Fruit fly (Drosophila melanogaster) whole organism, embryonic: ENCODE results near the gene CG31559.

Experiments
- Atf-2 ChIP-seq: fragments of 200-800 bp; sonication (Bioruptor generic); optimal IDR thresholded peaks from 2 replicates; lab custom pipeline; 2016; ENCODE audit warnings: missing biosample characterization, missing genetic modification characterization
- Awh ChIP-seq: fragments of 200-800 bp; sonication (Bioruptor generic); IDR thresholded peaks from 2 replicates; pipeline ENCODE4, ENCODE4 v1.3.6; 2022; ENCODE audit warnings: missing biosample characterization, missing genetic modification characterization
- CG10321 ChIP-seq: fragments of 200-800 bp; sonication (Bioruptor generic); IDR thresholded peaks from 2 replicates; pipeline ENCODE4 v1.3.6; 2022; ENCODE audit warnings: missing biosample characterization, missing genetic modification characterization
- CG10654 ChIP-seq: fragments of 200-800 bp; sonication (Bioruptor generic); optimal IDR thresholded peaks from 2 replicates; lab custom pipeline; 2016; ENCODE audit warnings: missing biosample characterization, missing genetic modification characterization
- CG11504 ChIP-seq: fragments of 200-800 bp; sonication (Bioruptor generic); optimal IDR thresholded peaks from 3 replicates; lab custom pipeline; 2019; ENCODE audit warnings: missing biosample characterization, mild to moderate bottlenecking, missing genetic modification characterization, moderate library complexity
- CG12155 ChIP-seq: fragments of 200-800 bp; sonication (Bioruptor generic); optimal IDR thresholded peaks from 3 replicates; lab custom pipeline; 2016; ENCODE audit warnings: missing biosample characterization, missing genetic modification characterization
- CG12942 ChIP-seq: fragments of 200-800 bp; sonication (Bioruptor generic); optimal IDR thresholded peaks from 3 replicates; lab custom pipeline; 2016; ENCODE audit warnings: missing biosample characterization, missing genetic modification characterization
- CG15269 ChIP-seq: fragments of 200-800 bp; sonication (Bioruptor generic); optimal IDR thresholded peaks from 2 replicates; lab custom pipeline; 2018; ENCODE audit warnings: missing biosample characterization, mild to moderate bottlenecking, missing genetic modification characterization, moderate library complexity
- CG17361 ChIP-seq: fragments of 200-800 bp; sonication (Bioruptor generic); IDR thresholded peaks from 3 replicates; pipeline ENCODE4 v1.3.6; 2022; ENCODE audit warnings: missing biosample characterization, missing genetic modification characterization
- CG1792 ChIP-seq: fragments of 200-800 bp; sonication (Bioruptor generic); optimal IDR thresholded peaks from 2 replicates; lab custom pipeline; 2016; ENCODE audit warnings: missing biosample characterization, missing genetic modification characterization
- CG18011 ChIP-seq: fragments of 200-800 bp; sonication (Bioruptor generic); optimal IDR thresholded peaks from 2 replicates; lab custom pipeline; 2017; ENCODE audit warnings: missing biosample characterization, missing genetic modification characterization, mild to moderate bottlenecking, moderate library complexity, missing genotype
- CG2120 ChIP-seq: fragments of 200-800 bp; sonication (Bioruptor generic); optimal IDR thresholded peaks from 3 replicates; lab custom pipeline; 2016; ENCODE audit warnings: missing biosample characterization, missing genetic modification characterization
- CG2678 ChIP-seq: fragments of 200-800 bp; sonication (Bioruptor generic); optimal IDR thresholded peaks from 3 replicates; lab custom pipeline; 2019; ENCODE audit warnings: missing biosample characterization, mild to moderate bottlenecking, missing genetic modification characterization, moderate library complexity
- CG2712 ChIP-seq: fragments of 200-800 bp; optimal IDR thresholded peaks from 3 replicates; lab custom pipeline; 2019; ENCODE audit warnings: missing biosample characterization, mild to moderate bottlenecking, missing genetic modification characterization, moderate library complexity
- CG30431 ChIP-seq: fragments of 200-800 bp; sonication (Bioruptor generic); optimal IDR thresholded peaks from 2 replicates; lab custom pipeline; 2017; ENCODE audit warnings: missing biosample characterization, missing genetic modification characterization
- CG31388 ChIP-seq: fragments of 200-800 bp; sonication (Bioruptor generic); optimal IDR thresholded peaks from 2 replicates; lab custom pipeline; 2016; ENCODE audit warnings: missing biosample characterization, missing genetic modification characterization
- CG32772 ChIP-seq: fragments of 200-800 bp; sonication (Bioruptor generic); IDR thresholded peaks from 2 replicates; pipeline ENCODE4 v1.3.6; 2022; ENCODE audit warnings: missing biosample characterization, missing genetic modification characterization
- CG43689 ChIP-seq: fragments of 200-800 bp; sonication (Bioruptor generic); IDR thresholded peaks from 2 replicates; pipeline ENCODE4 v1.3.6; 2022; ENCODE audit warnings: missing biosample characterization, missing genetic modification characterization
- CG4707 ChIP-seq: fragments of 200-800 bp; sonication (Bioruptor generic); optimal IDR thresholded peaks from 2 replicates; lab custom pipeline; 2018; ENCODE audit warnings: missing biosample characterization, mild to moderate bottlenecking, missing genetic modification characterization, moderate library complexity
- CG6254 ChIP-seq: fragments of 200-800 bp; sonication (Bioruptor generic); optimal IDR thresholded peaks from 3 replicates; lab custom pipeline; 2017; ENCODE audit warnings: mild to moderate bottlenecking, missing biosample characterization, missing genetic modification reagents, missing genetic modification characterization
- CG6654 ChIP-seq: fragments of 200-800 bp; sonication (Bioruptor generic); optimal IDR thresholded peaks from 2 replicates; lab custom pipeline; 2017; ENCODE audit warnings: missing biosample characterization, mild to moderate bottlenecking, missing genetic modification characterization
- CG7745 ChIP-seq: fragments of 200-800 bp; sonication (Bioruptor generic); optimal IDR thresholded peaks from 2 replicates; lab custom pipeline; 2018; ENCODE audit warnings: missing biosample characterization, mild to moderate bottlenecking, missing genetic modification characterization, moderate library complexity
- CG7839 ChIP-seq: fragments of 200-800 bp; sonication (Bioruptor generic); optimal IDR thresholded peaks from 3 replicates; lab custom pipeline; 2018; ENCODE audit warnings: missing biosample characterization, mild to moderate bottlenecking, missing genetic modification characterization, moderate library complexity
- Camta ChIP-seq: fragments of 200-800 bp; sonication (Bioruptor generic); optimal IDR thresholded peaks from 2 replicates; lab custom pipeline; 2016; ENCODE audit warnings: missing biosample characterization, missing genetic modification characterization
- CoRest ChIP-seq: fragments of 200-800 bp; sonication (Bioruptor generic); optimal IDR thresholded peaks from 3 replicates; lab custom pipeline; 2018; ENCODE audit warnings: missing biosample characterization, mild to moderate bottlenecking, missing genetic modification characterization, moderate library complexity
- D ChIP-seq, 2 experiments: fragments of 200-800 bp in 1 of 2; fragments of >200 bp in 1 of 2; sonication (Bioruptor generic) in 1 of 2; optimal IDR thresholded peaks; 2 replicates in 1 of 2; 3 replicates in 1 of 2; lab custom pipeline; 2017; ENCODE audit warnings: mild to moderate bottlenecking in 1 of 2, missing biosample characterization in 1 of 2, missing genetic modification characterization in 1 of 2, missing genetic modification reagents in 1 of 2
- Dll ChIP-seq: fragments of 200-800 bp; sonication (Bioruptor generic); IDR thresholded peaks from 4 replicates; pipeline ENCODE4 v1.3.6; 2022; ENCODE audit warnings: missing biosample characterization, missing genetic modification characterization; ENCODE audit not compliant: partially characterized antibody
- MBD-R2 ChIP-seq: fragments of 200-800 bp; sonication (Bioruptor generic); IDR thresholded peaks from 2 replicates; pipeline ENCODE4 v1.3.6; 2022; ENCODE audit warnings: missing biosample characterization, missing genetic modification characterization
- Med ChIP-seq: fragments of 200-800 bp; sonication (Bioruptor generic); peaks from one replicate; lab custom pipeline; 2016; ENCODE audit warnings: missing biosample characterization, missing genetic modification characterization, mild to moderate bottlenecking, inconsistent platforms, moderate library complexity
- Mrtf ChIP-seq: fragments of 200-800 bp; sonication (Bioruptor generic); IDR thresholded peaks from 3 replicates; pipeline ENCODE4 v1.3.6; 2022; ENCODE audit warnings: missing biosample characterization, missing genetic modification characterization
- PHDP ChIP-seq: fragments of 200-800 bp; sonication (Bioruptor generic); optimal IDR thresholded peaks from 3 replicates; lab custom pipeline; 2018; ENCODE audit warnings: missing biosample characterization, mild to moderate bottlenecking, missing genetic modification characterization, moderate library complexity
- aop ChIP-seq: fragments of 200-800 bp; sonication (Bioruptor generic); IDR thresholded peaks from 2 replicates; pipeline ENCODE4 v1.3.6; 2022; ENCODE audit warnings: missing biosample characterization, missing genetic modification characterization
- cad ChIP-seq: fragments of >200 bp; optimal IDR thresholded peaks from 2 replicates; lab custom pipeline; 2017; ENCODE audit warnings: missing biosample characterization, missing genetic modification characterization
- crp ChIP-seq, 2 experiments: fragments of 200-800 bp; sonication (Bioruptor generic); optimal IDR thresholded peaks; 2 replicates in 1 of 2; 3 replicates in 1 of 2; lab custom pipeline; 2017; ENCODE audit warnings: missing biosample characterization in 2 of 2, missing genetic modification characterization in 2 of 2, mild to moderate bottlenecking in 1 of 2, moderate library complexity in 1 of 2
- cwo ChIP-seq: fragments of 200-800 bp; sonication (Bioruptor generic); optimal IDR thresholded peaks from 3 replicates; lab custom pipeline; 2017; ENCODE audit warnings: missing biosample characterization, missing genetic modification characterization, mild to moderate bottlenecking, moderate library complexity, missing genetic modification reagents
- dan ChIP-seq: fragments of 200-800 bp; sonication (Bioruptor generic); IDR thresholded peaks from 2 replicates; pipeline ENCODE4 v1.3.6; 2022; ENCODE audit warnings: missing biosample characterization, missing genetic modification characterization
- dpn ChIP-seq, 2 experiments: fragments of 200-800 bp; sonication (Bioruptor generic); optimal IDR thresholded peaks; 3 replicates each; lab custom pipeline; 2016; ENCODE audit warnings: missing biosample characterization in 2 of 2, missing genetic modification characterization in 2 of 2
- dysf ChIP-seq: fragments of 200-800 bp; sonication (Bioruptor generic); IDR thresholded peaks from 3 replicates; pipeline ENCODE4 v1.3.6; 2022; ENCODE audit warnings: missing biosample characterization, missing genetic modification characterization
- ems ChIP-seq: fragments of 200-800 bp; sonication (Bioruptor generic); optimal IDR thresholded peaks from 3 replicates; lab custom pipeline; 2016; ENCODE audit warnings: missing biosample characterization, missing genetic modification characterization
- eve ChIP-seq, 2 experiments: fragments of >200 bp; optimal IDR thresholded peaks; 2 replicates each; lab custom pipeline; 2017; ENCODE audit warnings: missing biosample characterization in 2 of 2, missing genetic modification characterization in 2 of 2
- gem ChIP-seq: fragments of 200-800 bp; sonication (Bioruptor generic); optimal IDR thresholded peaks from 2 replicates; lab custom pipeline; 2019; ENCODE audit warnings: missing biosample characterization, mild to moderate bottlenecking, missing genetic modification characterization, moderate library complexity
- mirr ChIP-seq: fragments of 200-800 bp; sonication (Bioruptor generic); optimal IDR thresholded peaks from 3 replicates; lab custom pipeline; 2018; ENCODE audit warnings: missing biosample characterization, mild to moderate bottlenecking, missing genetic modification characterization
- row ChIP-seq: fragments of 200-800 bp; sonication (Bioruptor generic); IDR thresholded peaks from 3 replicates; pipeline ENCODE4 v1.3.6; 2022; ENCODE audit warnings: missing biosample characterization, missing genetic modification characterization
- sim ChIP-seq: fragments of 200-800 bp; sonication (Bioruptor generic); IDR thresholded peaks from 2 replicates; pipeline ENCODE4 v1.3.6; 2022; ENCODE audit warnings: missing biosample characterization, missing genetic modification characterization
- sisA ChIP-seq: fragments of 200-800 bp; sonication (Bioruptor generic); IDR thresholded peaks from 2 replicates; pipeline ENCODE4 v1.3.6; 2022; ENCODE audit warnings: missing biosample characterization, missing genetic modification characterization
- slou ChIP-seq: fragments of 200-800 bp; sonication (Bioruptor generic); optimal IDR thresholded peaks from 3 replicates; lab custom pipeline; 2016; ENCODE audit warnings: missing biosample characterization, missing genetic modification characterization
- sug ChIP-seq: fragments of 200-800 bp; optimal IDR thresholded peaks from 2 replicates; lab custom pipeline; 2019; ENCODE audit warnings: missing biosample characterization, mild to moderate bottlenecking, missing genetic modification characterization, moderate library complexity
- trh ChIP-seq: fragments of 200-800 bp; sonication (Bioruptor generic); optimal IDR thresholded peaks from 2 replicates; lab custom pipeline; 2016; ENCODE audit warnings: missing biosample characterization, missing genetic modification characterization
- twi ChIP-seq: fragments of 200-800 bp; optimal IDR thresholded peaks from 2 replicates; lab custom pipeline; 2019; ENCODE audit warnings: missing biosample characterization, mild to moderate bottlenecking, missing genetic modification characterization, moderate library complexity

CG31559 gene

dm6 chr3R:6110916-6111315 lies 46.1 kb downstream of the CG31559 start, which contains the start of gene Obp83ef:
Gene Obp83ef (minus strand): TSS chr3R:6111034.
- peak; percentile 35 for TF ChIP-seq Med (GFP tag; lab: Kevin White, UChicago)
- TF ChIP-seq CG6254 (GFP tag; lab: Kevin White, UChicago): no peak

dm6 chr3R:6107792-6108191 lies 49.2 kb downstream of the CG31559 start, which contains the start of gene Obp83cd:
Gene Obp83cd (plus strand): TSS chr3R:6108134.
- TF ChIP-seq cad (no peak), CG43689 (no peak), ems (no peak), CG11504 (tag; lab: Kevin White, UChicago) (peak; percentile 44), row (GFP tag; lab: Robert Waterston, UW) (0 out of 3 replicates have a peak, but pooled peaks have one; percentile 7), slou (GFP tag; lab: Kevin White, UChicago) (no peak), Camta (no peak), Dll (GFP tag; lab: Robert Waterston, UW) (no peak), twi (tag; lab: Kevin White, UChicago) (no peak), CG10654 (no peak), PHDP (tag; lab: Kevin White, UChicago) (peak; percentile 25), CG12942 (GFP tag; lab: Kevin White, UChicago) (no peak), Awh (no peak), CG15269 (tag; lab: Kevin White, UChicago) (peak; percentile 12), aop (GFP tag; lab: Robert Waterston, UW) (no peak), gem (tag; lab: Kevin White, UChicago) (peak; percentile 27), sisA (no peak), CG32772 (no peak), sim (GFP tag; lab: Robert Waterston, UW) (no peak), cwo (GFP tag; lab: Kevin White, UChicago) (peak; percentile 17), dpn (GFP tag; optimal IDR thresholded peaks at IDR 0.05; lab: Kevin White, UChicago) (no peak), CG10321 (GFP tag; lab: Robert Waterston, UW) (no peak), trh (GFP tag; lab: Kevin White, UChicago) (no peak), mirr (GFP tag; lab: Kevin White, UChicago) (no peak), CG6654 (GFP tag; lab: Kevin White, UChicago) (no peak), eve (GFP tag; optimal IDR thresholded peaks at IDR 0.05; lab: Kevin White, UChicago) (peak in 1 of 2 experiments; percentile 17), CG30431 (GFP tag; lab: Kevin White, UChicago) (no peak), D (optimal IDR thresholded peaks at IDR 0.05; lab: Kevin White, UChicago) (no peak), D (GFP tag; optimal IDR thresholded peaks at IDR 0.05; lab: Kevin White, UChicago) (no peak), sug (tag; lab: Kevin White, UChicago) (no peak), CG1792 (no peak), CG4707 (GFP tag; lab: Kevin White, UChicago) (no peak), CG17361 (GFP tag; lab: Robert Waterston, UW) (peak; percentile 40; the same call in 1 of the 3 replicates), crp (GFP tag; optimal IDR thresholded peaks at IDR 0.05; lab: Kevin White, UChicago) (no peak), CG2678 (tag; lab: Kevin White, UChicago) (peak; percentile 44), CG7745 (tag; lab: Kevin White, UChicago) (no peak), MBD-R2 (GFP tag; lab: Robert Waterston, UW) (no peak), Med (GFP tag; lab: Kevin White, UChicago) (peak; percentile 55), Atf-2 (GFP tag; lab: Kevin White, UChicago) (no peak), CG2712 (tag; lab: Kevin White, UChicago) (no peak), CG12155 (GFP tag; lab: Kevin White, UChicago) (no peak), Mrtf (GFP tag; lab: Robert Waterston, UW) (no peak), CoRest (tag; lab: Kevin White, UChicago) (peak; percentile 3), CG18011 (no peak), CG31388 (GFP tag; lab: Kevin White, UChicago) (no peak), dan (GFP tag; lab: Robert Waterston, UW) (no peak), CG2120 (peak; percentile 19), CG7839 (peak; percentile 21), dysf (peak; percentile 32; the same call in 1 of the 3 replicates)
